Fruit fly (Drosophila melanogaster): ENCODE data around the gene Eogt.

Eogt gene

DNA sequence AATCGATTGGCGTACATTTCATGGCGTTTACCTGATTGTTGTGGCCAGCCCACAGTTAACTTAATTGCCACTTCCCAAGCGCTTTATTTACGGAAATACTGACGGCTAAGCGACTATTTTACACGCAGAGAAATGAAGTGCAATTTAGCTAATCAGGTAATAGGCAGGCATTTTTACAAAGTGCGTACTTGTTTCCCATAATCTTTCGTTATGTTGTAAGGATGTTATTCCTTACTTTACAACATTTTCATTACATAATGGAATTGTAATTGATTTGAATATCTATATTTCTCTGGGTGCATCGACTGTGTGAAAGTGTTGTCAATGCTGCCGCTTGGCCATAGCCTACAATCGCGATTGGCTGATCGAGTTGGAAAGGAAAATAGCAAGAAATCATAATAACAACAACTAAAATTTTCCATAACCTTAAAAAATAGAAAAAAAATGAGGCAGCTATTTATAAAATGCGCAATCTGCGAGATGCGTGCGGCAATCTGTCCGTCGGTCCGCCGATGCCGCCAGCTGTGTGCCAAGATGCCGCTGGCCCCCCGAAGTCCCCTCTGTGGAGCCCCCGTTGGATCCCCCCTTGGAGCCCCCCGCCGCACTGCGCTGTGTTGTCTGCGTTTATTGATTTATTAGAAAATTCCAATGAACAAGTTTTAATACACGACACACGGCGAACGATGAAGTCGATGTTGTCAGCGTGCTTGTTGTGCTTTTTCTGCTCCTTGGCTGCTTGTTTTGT lies 45.7 kb downstream of the Eogt start (continued):
- TF ChIP-seq CG6175 (GFP tag; IDR thresholded peaks at IDR 0.05) (no peak), BtbVII (GFP tag; optimal IDR thresholded peaks at IDR 0.05) (no peak), PHDP (tag; optimal IDR thresholded peaks at IDR 0.05) (peak; percentile 39), CG17328 (GFP tag; IDR thresholded peaks at IDR 0.05) (peak; percentile 65), CHES-1-like (GFP tag; optimal IDR thresholded peaks at IDR 0.05) (no peak), CG32767 (GFP tag; IDR thresholded peaks at IDR 0.05) (no peak), disco-r (GFP tag; optimal IDR thresholded peaks at IDR 0.05) (no peak), CG6272 (GFP tag; IDR thresholded peaks at IDR 0.05) (peak; percentile 46; the same call in 1 of the 2 replicates), CG10274 (GFP tag; optimal IDR thresholded peaks at IDR 0.05) (no peak), CG18619 (GFP tag; optimal IDR thresholded peaks at IDR 0.05) (no peak), Taf1 (GFP tag; IDR thresholded peaks at IDR 0.05) (no peak), fd96Cb (tag; optimal IDR thresholded peaks at IDR 0.05) (peak; percentile 65), ham (GFP tag; IDR thresholded peaks at IDR 0.05) (no peak), CG13424 (tag; optimal IDR thresholded peaks at IDR 0.05) (peak; percentile 49), fd102C (GFP tag; optimal IDR thresholded peaks at IDR 0.05) (no peak), vfl (GFP tag; optimal IDR thresholded peaks at IDR 0.05) (no peak), CG7372 (GFP tag; IDR thresholded peaks at IDR 0.05) (no peak), h (optimal IDR thresholded peaks at IDR 0.05) (no peak), Max (GFP tag; optimal IDR thresholded peaks at IDR 0.05) (peak; percentile 15), CG12236 (GFP tag; optimal IDR thresholded peaks at IDR 0.05) (peak; percentile 22), Gug (GFP tag; IDR thresholded peaks at IDR 0.05) (peak; percentile 39; the same call in 1 of the 4 replicates), Poxn (GFP tag; IDR thresholded peaks at IDR 0.05) (no peak), crol (GFP tag; IDR thresholded peaks at IDR 0.05) (peak; percentile 90), CG9609 (GFP tag; optimal IDR thresholded peaks at IDR 0.05) (peak; percentile 37), CG9876 (GFP tag; optimal IDR thresholded peaks at IDR 0.05) (peak; percentile 8), nau (GFP tag; optimal IDR thresholded peaks at IDR 0.05) (peak; percentile 32), eve (GFP tag; optimal IDR thresholded peaks at IDR 0.05) (no peak), CG13894 (tag; optimal IDR thresholded peaks at IDR 0.05) (no peak), CG16813 (GFP tag; IDR thresholded peaks at IDR 0.05; ENCODE audit: partially characterized antibody) (no peak), Sin3A (optimal IDR thresholded peaks at IDR 0.05) (no peak), Kr (GFP tag; optimal IDR thresholded peaks at IDR 0.05) (no peak), seq (GFP tag; IDR thresholded peaks at IDR 0.05) (0 out of 2 replicates have a peak, but pooled peaks have one; percentile 15), CG34422 (GFP tag; IDR thresholded peaks at IDR 0.05) (peak; percentile 65; the same call in 2 of the 3 replicates), Doc3 (GFP tag; IDR thresholded peaks at IDR 0.05; ENCODE audit: partially characterized antibody) (no peak), Antp (GFP tag; optimal IDR thresholded peaks at IDR 0.05) (peak; percentile 55), cwo (GFP tag; optimal IDR thresholded peaks at IDR 0.05) (peak; percentile 12), repo (GFP tag; optimal IDR thresholded peaks at IDR 0.05) (peak; percentile 7), Oaz (GFP tag; IDR thresholded peaks at IDR 0.05) (peak; percentile 28; the same call in 1 of the 2 replicates), Deaf1 (tag; optimal IDR thresholded peaks at IDR 0.05) (no peak), Bgb (GFP tag; IDR thresholded peaks at IDR 0.05; ENCODE audit: partially characterized antibody) (no peak), Dp (GFP tag; optimal IDR thresholded peaks at IDR 0.05) (no peak), yki (optimal IDR thresholded peaks at IDR 0.05) (no peak), Atf3 (GFP tag; optimal IDR thresholded peaks at IDR 0.05) (peak; percentile 38), fd3F (GFP tag; optimal IDR thresholded peaks at IDR 0.05) (peak; percentile 36), CG3281 (GFP tag; optimal IDR thresholded peaks at IDR 0.05) (peak; percentile 21), CG4404 (GFP tag; IDR thresholded peaks at IDR 0.05) (no peak), otp (GFP tag; IDR thresholded peaks at IDR 0.05) (peak; percentile 54; the same call in 1 of the 3 replicates), caup (GFP tag; optimal IDR thresholded peaks at IDR 0.05; ENCODE audit: severe bottlenecking) (no peak), E2f1 (GFP tag; IDR thresholded peaks at IDR 0.05) (peak; percentile 52), zfh2 (GFP tag; optimal IDR thresholded peaks at IDR 0.05) (peak; percentile 18), CG3995 (GFP tag; optimal IDR thresholded peaks at IDR 0.05) (no peak)

Measured in whole organism, embryonic.